Fruit fly (Drosophila melanogaster) whole organism, pupa: ENCODE measurements around the gene Tsp26A.
A peak's percentile ranks its signal among the peaks of the same experiment; 100 is the strongest.

ENCODE experiments used
- CG10348 ChIP-seq: fragments of 200-800 bp; sonication (Bioruptor generic); IDR thresholded peaks from 2 replicates; pipeline ENCODE4 v1.3.6; 2022; ENCODE audit warnings: missing biosample characterization, missing genetic modification characterization
- CG12605 ChIP-seq: fragments of 200-800 bp; sonication (Bioruptor generic); IDR thresholded peaks from 2 replicates; pipeline ENCODE4 v1.3.6; 2022; ENCODE audit warnings: missing biosample characterization, missing genetic modification characterization
- CG13204 ChIP-seq: fragments of 200-800 bp; sonication (Bioruptor generic); optimal IDR thresholded peaks from 2 replicates; lab custom pipeline; 2018; ENCODE audit warnings: missing biosample characterization, mild to moderate bottlenecking, missing genetic modification characterization, moderate library complexity
- CG14655 ChIP-seq: fragments of 200-800 bp; sonication (Bioruptor generic); optimal IDR thresholded peaks from 3 replicates; lab custom pipeline; 2017; ENCODE audit warnings: mild to moderate bottlenecking, missing biosample characterization, missing genetic modification reagents, missing genetic modification characterization
- CG15710 ChIP-seq: fragments of 200-800 bp; sonication (Bioruptor generic); optimal IDR thresholded peaks from 2 replicates; lab custom pipeline; 2018; ENCODE audit warnings: missing biosample characterization, mild to moderate bottlenecking, missing genetic modification characterization, moderate library complexity
- CG17806 ChIP-seq: fragments of 200-800 bp; sonication (Bioruptor generic); optimal IDR thresholded peaks from 2 replicates; lab custom pipeline; 2018; ENCODE audit warnings: missing biosample characterization, mild to moderate bottlenecking, missing genetic modification characterization, moderate library complexity
- CG32121 ChIP-seq: fragments of 200-800 bp; sonication (Bioruptor generic); IDR thresholded peaks from 2 replicates; pipeline ENCODE4 v1.3.6; 2022; ENCODE audit warnings: missing biosample characterization, missing genetic modification characterization
- CG34367 ChIP-seq: fragments of 200-800 bp; sonication (Bioruptor generic); optimal IDR thresholded peaks from 2 replicates; lab custom pipeline; 2018; ENCODE audit warnings: missing biosample characterization, mild to moderate bottlenecking, missing genetic modification characterization
- CG4496 ChIP-seq: fragments of 200-800 bp; sonication (Bioruptor generic); IDR thresholded peaks from 3 replicates; pipeline ENCODE4 v1.3.6; 2022; ENCODE audit warnings: missing biosample characterization, missing genetic modification characterization
- CG8159 ChIP-seq: fragments of 200-800 bp; sonication (Bioruptor generic); optimal IDR thresholded peaks from 3 replicates; lab custom pipeline; 2018; ENCODE audit warnings: missing biosample characterization, mild to moderate bottlenecking, missing genetic modification characterization, moderate library complexity
- CG8301 ChIP-seq: fragments of 200-800 bp; sonication (Bioruptor generic); optimal IDR thresholded peaks from 2 replicates; lab custom pipeline; 2018; ENCODE audit warnings: missing biosample characterization, mild to moderate bottlenecking, missing genetic modification characterization
- CG9948 ChIP-seq: fragments of 200-800 bp; sonication (Bioruptor generic); optimal IDR thresholded peaks from 2 replicates; lab custom pipeline; 2018; ENCODE audit warnings: missing biosample characterization, mild to moderate bottlenecking, missing genetic modification characterization, moderate library complexity
- D1 ChIP-seq: fragments of 200-800 bp; sonication (Bioruptor generic); optimal IDR thresholded peaks from 2 replicates; lab custom pipeline; 2018; ENCODE audit warnings: missing biosample characterization, mild to moderate bottlenecking, missing genetic modification characterization, moderate library complexity
- EcR ChIP-seq: fragments of 200-800 bp; sonication (Bioruptor generic); optimal IDR thresholded peaks from 3 replicates; lab custom pipeline; 2019; ENCODE audit warnings: missing biosample characterization, missing genetic modification characterization, mild to moderate bottlenecking, moderate library complexity, missing genetic modification reagents
- Ets98B ChIP-seq: fragments of 200-800 bp; sonication (Bioruptor generic); IDR thresholded peaks from 2 replicates; pipeline ENCODE4 v1.3.6; 2022; ENCODE audit warnings: missing biosample characterization, missing genetic modification characterization
- Pif1A ChIP-seq: fragments of 200-800 bp; sonication (Bioruptor generic); optimal IDR thresholded peaks from 3 replicates; lab custom pipeline; 2016; ENCODE audit warnings: missing biosample characterization, missing genetic modification characterization
- Pif1B ChIP-seq: fragments of 200-800 bp; sonication (Bioruptor generic); optimal IDR thresholded peaks from 3 replicates; lab custom pipeline; 2016; ENCODE audit warnings: missing biosample characterization, missing genetic modification characterization
- Snoo ChIP-seq: fragments of 200-800 bp; sonication (Bioruptor generic); optimal IDR thresholded peaks from 3 replicates; lab custom pipeline; 2017; ENCODE audit warnings: missing biosample characterization, mild to moderate bottlenecking, missing genetic modification characterization, inconsistent platforms
- fd96Ca ChIP-seq: fragments of 200-800 bp; sonication (Bioruptor generic); IDR thresholded peaks from 3 replicates; pipeline ENCODE4 v1.3.6; 2022; ENCODE audit warnings: missing biosample characterization, missing genetic modification characterization
- gl ChIP-seq: fragments of 200-800 bp; sonication (Bioruptor generic); optimal IDR thresholded peaks from 2 replicates; lab custom pipeline; 2018; ENCODE audit warnings: missing biosample characterization, mild to moderate bottlenecking, missing genetic modification characterization
- rn ChIP-seq: fragments of 200-800 bp; sonication (Bioruptor generic); IDR thresholded peaks from 2 replicates; pipeline ENCODE4 v1.3.6; 2022; ENCODE audit warnings: missing biosample characterization, missing genetic modification characterization

The Tsp26A gene

DNA sequence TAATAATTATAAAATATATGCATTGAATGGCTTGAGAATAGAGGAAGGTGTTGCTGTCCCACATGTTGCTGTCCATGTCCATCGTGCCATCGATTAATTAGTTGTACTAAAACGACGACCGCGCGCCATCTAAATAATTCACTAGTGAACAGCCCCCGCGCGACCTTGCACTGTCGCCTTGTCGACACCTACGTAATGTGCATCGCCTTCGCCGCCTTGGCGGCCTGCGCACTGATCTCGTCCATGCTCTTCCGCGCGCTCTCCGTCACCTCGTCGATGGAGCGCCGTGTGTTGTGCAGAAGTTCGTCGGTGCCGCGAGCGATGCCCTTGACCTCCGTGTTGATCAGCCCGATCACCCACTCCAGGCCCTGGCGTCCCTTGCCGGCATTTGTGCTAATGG, 46.8 kb downstream of the Tsp26A start:
- TF ChIP-seq CG8159 (tag; lab: Kevin White, UChicago) (no peak), CG9948 (tag; lab: Kevin White, UChicago) (no peak), CG34367 (tag; lab: Kevin White, UChicago) (no peak), CG8301 (no peak), Pif1A (GFP tag; lab: Kevin White, UChicago) (no peak), CG10348 (GFP tag; lab: Robert Waterston, UW) (no peak), CG15710 (tag; lab: Kevin White, UChicago) (no peak), Pif1B (no peak)

DNA sequence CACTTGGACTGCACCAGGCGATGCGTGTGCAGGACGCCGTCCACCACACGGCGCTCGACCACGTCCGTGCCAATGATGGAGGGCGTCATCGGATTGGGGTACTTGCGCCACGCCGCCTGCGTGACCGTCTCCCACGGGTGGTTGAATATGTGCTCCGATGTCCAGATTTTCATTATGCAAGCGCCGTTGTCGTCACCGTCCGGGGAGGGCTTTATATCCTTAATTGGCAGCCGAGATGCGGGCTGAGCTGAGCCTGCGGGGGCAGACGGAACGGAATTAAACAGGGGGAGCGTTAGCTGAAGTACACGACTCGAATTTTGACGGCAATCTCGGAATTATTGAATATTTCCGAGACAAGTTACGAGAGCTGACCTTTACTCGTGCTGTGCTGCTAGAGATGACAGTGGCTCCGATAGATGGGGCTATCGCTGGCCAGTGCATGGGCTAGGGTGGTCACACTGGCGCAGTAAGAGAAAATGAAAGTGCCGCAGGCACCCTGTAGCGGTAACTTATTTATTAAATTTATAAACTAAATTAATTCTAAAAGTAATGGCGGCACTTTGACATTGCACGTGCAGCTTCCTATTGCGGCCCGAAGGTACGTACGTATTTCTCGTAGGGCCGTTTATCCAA, 47.6 kb downstream of the Tsp26A start, which contains the start of gene IPIP:
TSS of gene IPIP (plus strand) at position 475 of the 633 bp plus-strand sequence.
- peak; percentile 7 for TF ChIP-seq CG8159 (tag; lab: Kevin White, UChicago)
- TF ChIP-seq fd96Ca: no peak
- peak; percentile 24 for TF ChIP-seq Snoo (tag; lab: Kevin White, UChicago)
- peak; percentile 2 for TF ChIP-seq CG15710 (tag; lab: Kevin White, UChicago)
- peak; percentile 17 for TF ChIP-seq Pif1B
- no peak for TF ChIP-seq D1 (tag; lab: Kevin White, UChicago)
- peak; percentile 32; the same call in 1 of the 2 replicates for TF ChIP-seq Ets98B (GFP tag; lab: Robert Waterston, UW)
- peak; percentile 50; the same call in 1 of the 3 replicates for TF ChIP-seq CG4496

DNA sequence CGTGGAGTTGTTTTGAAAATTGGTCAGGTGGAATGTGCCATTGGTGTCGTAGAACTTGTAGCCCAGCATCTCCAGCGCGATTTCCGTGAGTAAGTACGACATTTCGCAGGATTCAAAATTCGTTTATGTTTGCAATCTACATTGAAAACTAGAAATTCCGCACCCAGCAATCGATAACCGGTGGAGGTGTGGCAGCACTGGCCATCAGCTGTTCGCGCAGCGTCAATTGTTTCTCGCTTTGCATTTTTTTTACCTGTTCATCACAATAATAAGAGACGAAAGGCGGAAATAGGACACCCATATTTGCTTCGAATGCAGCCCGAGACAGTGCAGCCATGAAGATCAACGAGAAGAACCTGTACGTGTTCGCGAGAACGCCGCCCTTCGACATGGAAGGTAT, 48.5 kb downstream of the Tsp26A start, which contains the start of the genes CG34179 and slmo:
TSS of gene CG34179 (minus strand) at position 165 of the 400 bp plus-strand sequence.
TSS of gene slmo (minus strand) at position 165 of the 400 bp plus-strand sequence.
- TF ChIP-seq CG8301 (no peak), CG4496 (no peak), Pif1A (GFP tag; lab: Kevin White, UChicago) (no peak), EcR (GFP tag; lab: Kevin White, UChicago) (no peak), CG8159 (tag; lab: Kevin White, UChicago) (no peak), Pif1B (no peak), CG9948 (tag; lab: Kevin White, UChicago) (no peak), rn (no peak), CG14655 (GFP tag; lab: Kevin White, UChicago) (no peak), CG34367 (tag; lab: Kevin White, UChicago) (no peak), CG10348 (GFP tag; lab: Robert Waterston, UW) (no peak), CG32121 (no peak)

DNA sequence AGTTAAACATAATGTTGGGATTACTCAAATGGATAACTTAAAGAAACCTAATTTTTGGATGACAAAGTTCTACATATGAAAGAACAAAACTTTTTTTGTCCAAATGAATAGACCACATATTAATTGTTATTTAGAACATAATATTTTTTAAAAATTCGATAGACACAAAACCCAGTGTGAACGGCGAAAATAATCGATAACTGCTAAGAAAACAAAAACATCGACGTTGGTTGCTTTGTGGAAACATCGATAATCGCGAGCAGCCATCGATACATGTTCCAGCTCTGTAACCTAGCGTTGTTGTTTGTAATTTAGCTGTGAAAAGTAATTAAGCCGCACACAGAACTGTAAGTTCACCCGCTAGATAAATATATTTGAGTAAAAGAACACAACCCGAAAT, 50.5 kb downstream of the Tsp26A start, which contains the start of gene CG9135:
TSS of gene CG9135 (plus strand) at position 226 of the 400 bp plus-strand sequence.
- TF ChIP-seq CG4496 (peak; percentile 8; the same call in 1 of the 3 replicates), CG14655 (GFP tag; lab: Kevin White, UChicago) (no peak), fd96Ca (no peak)

DNA sequence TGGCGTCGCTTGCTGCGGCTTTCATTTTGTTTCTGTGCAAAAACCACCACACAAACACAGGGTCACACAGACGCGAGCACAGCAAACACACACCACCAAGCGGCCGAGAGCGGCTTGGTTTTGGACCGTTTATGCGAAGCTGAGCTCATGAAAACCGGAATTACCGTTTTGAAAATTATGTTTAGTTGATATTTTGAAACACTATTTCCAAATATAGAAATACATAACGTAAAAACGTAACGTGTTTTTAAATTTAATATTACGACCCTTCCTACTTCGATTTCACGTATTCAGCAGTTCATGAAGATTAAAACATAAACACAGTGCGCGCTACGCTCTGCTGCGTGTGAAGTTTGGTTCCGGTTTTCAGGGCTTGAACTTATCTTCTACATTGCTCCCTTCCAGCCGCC, 51.2 kb downstream of the Tsp26A start:
- peak; percentile 93 for TF ChIP-seq CG14655 (GFP tag; lab: Kevin White, UChicago)
- peak; percentile 97 for TF ChIP-seq CG12605 (GFP tag; lab: Robert Waterston, UW)
- peak; percentile 94 for TF ChIP-seq CG8159 (tag; lab: Kevin White, UChicago)
- peak; percentile 96 for TF ChIP-seq CG4496
- TF ChIP-seq CG34367 (tag; lab: Kevin White, UChicago): peak; percentile 94
- peak; percentile 65; the same call in 1 of the 2 replicates for TF ChIP-seq rn
- no peak for TF ChIP-seq CG10348 (GFP tag; lab: Robert Waterston, UW)
- TF ChIP-seq gl (tag; lab: Kevin White, UChicago): peak; percentile 93
- TF ChIP-seq CG17806 (tag; lab: Kevin White, UChicago): peak; percentile 93
- TF ChIP-seq Pif1B: peak; percentile 96
- peak; percentile 72 for TF ChIP-seq EcR (GFP tag; lab: Kevin White, UChicago)
- peak; percentile 94 for TF ChIP-seq fd96Ca
- peak; percentile 97 for TF ChIP-seq CG8301
- TF ChIP-seq CG9948 (tag; lab: Kevin White, UChicago): peak; percentile 90
- TF ChIP-seq CG32121: peak; percentile 95
- peak; percentile 98 for TF ChIP-seq Pif1A (GFP tag; lab: Kevin White, UChicago)
- TF ChIP-seq CG13204 (GFP tag; lab: Kevin White, UChicago): peak; percentile 93
- peak; percentile 97 for TF ChIP-seq Ets98B (GFP tag; lab: Robert Waterston, UW)
- no peak for TF ChIP-seq D1 (tag; lab: Kevin White, UChicago)
- TF ChIP-seq Snoo (tag; lab: Kevin White, UChicago): peak; percentile 96
- peak; percentile 94 for TF ChIP-seq CG15710 (tag; lab: Kevin White, UChicago)
